Worm (Caenorhabditis elegans): ENCODE measurements around the gene C43H6.12.

DNA sequence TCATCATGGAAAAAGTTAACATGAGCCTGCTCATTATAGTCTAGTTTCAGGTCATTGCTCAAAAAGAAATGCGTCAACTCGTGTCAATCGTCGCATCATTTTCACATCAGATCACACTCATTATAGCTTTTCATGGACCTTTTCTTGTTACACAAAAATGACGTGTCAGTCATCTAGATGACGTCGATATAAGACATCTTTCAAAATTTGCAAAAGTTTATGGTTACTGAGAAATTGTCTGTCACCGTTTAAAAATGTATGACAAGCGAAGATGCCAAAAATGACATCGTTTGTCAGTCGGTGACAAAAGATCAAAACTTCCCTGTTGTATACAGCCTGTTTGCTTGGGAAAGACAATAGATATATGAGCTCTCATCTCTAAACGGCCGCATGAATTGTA is 31.8 kb downstream of the C43H6.12 start:
- TF ChIP-seq W03F9.2 (tag; optimal IDR thresholded peaks at IDR 0.05) (no peak), dao-5 (tag; optimal IDR thresholded peaks at IDR 0.05) (no peak)
